Worm (Caenorhabditis elegans) whole organism, young adult: ENCODE results near the gene ifet-1.

Experiments used
- B0019.2 ChIP-seq: fragments of 200-800 bp; sonication (Bioruptor generic); conservative IDR thresholded peaks from 2 replicates; pipeline ENCODE4 v1.3.6; 2022; ENCODE audit warnings: missing genetic modification reagents, missing genetic modification characterization, missing compliant biosample characterization
- B0261.1 ChIP-seq: sonication (generic microtip); optimal IDR thresholded peaks from 2 replicates; lab custom pipeline; 2016; ENCODE audit warnings: mild to moderate bottlenecking, missing genetic modification characterization, moderate library complexity, missing compliant biosample characterization
- C06A6.2 ChIP-seq: fragments of 200-800 bp; sonication (Bioruptor generic); conservative IDR thresholded peaks from 2 replicates; pipeline ENCODE4 v1.3.6; 2022; ENCODE audit warnings: missing genetic modification characterization, missing compliant biosample characterization
- D2030.7 ChIP-seq: fragments of 200-800 bp; sonication (Bioruptor generic); IDR thresholded peaks from 2 replicates; pipeline ENCODE4 v1.3.6; 2022; ENCODE audit warnings: missing genetic modification reagents, missing genetic modification characterization, missing compliant biosample characterization
- F10E7.11 ChIP-seq: sonication (generic microtip); optimal IDR thresholded peaks from 2 replicates; lab custom pipeline; 2017; ENCODE audit warnings: mild to moderate bottlenecking, missing genetic modification characterization, moderate library complexity, missing compliant biosample characterization
- F49E8.2 ChIP-seq: sonication (generic microtip); optimal IDR thresholded peaks from 3 replicates; lab custom pipeline; 2017; ENCODE audit warnings: missing genetic modification characterization, mild to moderate bottlenecking, missing compliant biosample characterization, antibody characterized with exemption, moderate library complexity; ENCODE audit not compliant: insufficient read depth
- F57A8.1 ChIP-seq: fragments of 200-800 bp; sonication (Bioruptor generic); optimal IDR thresholded peaks from 2 replicates; lab custom pipeline; 2018; ENCODE audit warnings: mild to moderate bottlenecking, missing genetic modification characterization, moderate library complexity, missing compliant biosample characterization
- K11D2.4 ChIP-seq: fragments of 200-800 bp; sonication (Bioruptor generic); IDR thresholded peaks from 2 replicates; pipeline ENCODE4 v1.3.6; 2022; ENCODE audit warnings: missing genetic modification reagents, missing genetic modification characterization, missing compliant biosample characterization
- Y56A3A.18 ChIP-seq: fragments of 200-800 bp; sonication (Bioruptor generic); IDR thresholded peaks from 2 replicates; pipeline ENCODE4 v1.3.6; 2022; ENCODE audit warnings: missing genetic modification reagents, missing genetic modification characterization, missing compliant biosample characterization
- Y95B8A.8 ChIP-seq: fragments of 200-800 bp; sonication (Bioruptor generic); IDR thresholded peaks from 2 replicates; pipeline ENCODE4 v1.3.6; 2022; ENCODE audit warnings: missing genetic modification reagents, missing genetic modification characterization, missing compliant biosample characterization
- aptf-2 ChIP-seq: fragments of 200-800 bp; sonication (Bioruptor generic); conservative IDR thresholded peaks from 2 replicates; pipeline ENCODE4 v1.3.6; 2022; ENCODE audit warnings: missing genetic modification reagents, missing genetic modification characterization, missing compliant biosample characterization
- atf-7 ChIP-seq: sonication (generic microtip); optimal IDR thresholded peaks from 2 replicates; lab custom pipeline; 2017; ENCODE audit warnings: mild to moderate bottlenecking, missing genetic modification characterization, missing compliant biosample characterization
- attf-6 ChIP-seq: fragments of 200-800 bp; sonication (Bioruptor generic); IDR thresholded peaks from 2 replicates; pipeline ENCODE4 v1.3.6; 2022; ENCODE audit warnings: missing genetic modification reagents, missing genetic modification characterization, missing compliant biosample characterization
- ceh-100 ChIP-seq: fragments of 200-800 bp; sonication (Bioruptor generic); IDR thresholded peaks from 2 replicates; pipeline ENCODE4 v1.3.6; 2022; ENCODE audit warnings: missing genetic modification reagents, missing genetic modification characterization, missing compliant biosample characterization
- ceh-27 ChIP-seq: fragments of 200-800 bp; sonication (Bioruptor generic); optimal IDR thresholded peaks from 2 replicates; lab custom pipeline; 2018; ENCODE audit warnings: mild to moderate bottlenecking, missing genetic modification characterization, moderate library complexity, missing compliant biosample characterization
- ceh-58 ChIP-seq: fragments of 200-800 bp; sonication (Bioruptor generic); IDR thresholded peaks from 2 replicates; pipeline ENCODE4 v1.3.6; 2022; ENCODE audit warnings: missing genetic modification characterization, missing compliant biosample characterization
- ceh-79 ChIP-seq: sonication (generic microtip); optimal IDR thresholded peaks from 2 replicates; lab custom pipeline; 2017; ENCODE audit warnings: mild to moderate bottlenecking, missing genetic modification characterization, missing compliant biosample characterization
- chd-7 ChIP-seq: sonication (generic microtip); optimal IDR thresholded peaks from 2 replicates; lab custom pipeline; 2016; ENCODE audit warnings: mild to moderate bottlenecking, missing genetic modification characterization, moderate library complexity, missing compliant biosample characterization
- dox-1 ChIP-seq: fragments of 200-800 bp; sonication (Bioruptor generic); IDR thresholded peaks from 2 replicates; pipeline ENCODE4 v1.3.6; 2022; ENCODE audit warnings: missing genetic modification reagents, missing genetic modification characterization, missing compliant biosample characterization
- efl-1 ChIP-seq: fragments of 150-350 bp; optimal IDR thresholded peaks from 2 replicates; lab custom pipeline; 2014; ENCODE audit warnings: missing biosample characterization, missing genetic modification reagents, missing genetic modification characterization
- egl-44 ChIP-seq: fragments of 200-800 bp; sonication (Bioruptor generic); IDR thresholded peaks from 2 replicates; pipeline ENCODE4 v1.3.6; 2022; ENCODE audit warnings: missing genetic modification reagents, missing genetic modification characterization, missing compliant biosample characterization
- ets-4 ChIP-seq: fragments of 200-800 bp; sonication (Bioruptor generic); optimal IDR thresholded peaks from 2 replicates; lab custom pipeline; 2018; ENCODE audit warnings: mild to moderate bottlenecking, missing genetic modification characterization, missing compliant biosample characterization
- hmg-20 ChIP-seq: fragments of 200-800 bp; sonication (Bioruptor generic); IDR thresholded peaks from 2 replicates; pipeline ENCODE4 v1.3.6; 2022; ENCODE audit warnings: missing genetic modification reagents, missing genetic modification characterization, missing compliant biosample characterization
- hrde-1 ChIP-seq: sonication (generic microtip); optimal IDR thresholded peaks from 2 replicates; lab custom pipeline; 2016; ENCODE audit warnings: missing genetic modification characterization, mild to moderate bottlenecking, missing compliant biosample characterization, moderate library complexity, missing genotype, missing genetic modification reagents, borderline replicate concordance
- lag-1 ChIP-seq: fragments of 200-800 bp; sonication (Bioruptor generic); IDR thresholded peaks from 2 replicates; pipeline ENCODE4 v1.3.6; 2022; ENCODE audit warnings: missing genetic modification reagents, missing genetic modification characterization, missing compliant biosample characterization
- lin-40 ChIP-seq: sonication (generic microtip); optimal IDR thresholded peaks from 2 replicates; lab custom pipeline; 2016; ENCODE audit warnings: missing genetic modification characterization, mild to moderate bottlenecking, missing compliant biosample characterization, missing genotype, missing genetic modification reagents
- lsy-27 ChIP-seq: sonication (generic microtip); optimal IDR thresholded peaks from 2 replicates; lab custom pipeline; 2017; ENCODE audit warnings: missing genetic modification characterization, mild to moderate bottlenecking, missing compliant biosample characterization, antibody characterized with exemption, missing genotype, borderline replicate concordance; ENCODE audit not compliant: insufficient read depth
- madf-3 ChIP-seq: fragments of 200-800 bp; sonication (Bioruptor generic); IDR thresholded peaks from 2 replicates; pipeline ENCODE4 v1.3.6; 2022; ENCODE audit warnings: missing genetic modification reagents, missing genetic modification characterization, missing compliant biosample characterization
- madf-8 ChIP-seq: fragments of 200-800 bp; sonication (Bioruptor generic); conservative IDR thresholded peaks from 2 replicates; pipeline ENCODE4 v1.3.6; 2022; ENCODE audit warnings: missing genetic modification reagents, missing genetic modification characterization, missing compliant biosample characterization
- nfya-1 ChIP-seq: sonication (generic microtip); optimal IDR thresholded peaks from 2 replicates; lab custom pipeline; 2017; ENCODE audit warnings: antibody characterized with exemption, missing compliant biosample characterization, missing genetic modification characterization, borderline replicate concordance; ENCODE audit not compliant: insufficient read depth
- nfya-2 ChIP-seq: fragments of 200-800 bp; sonication (Bioruptor generic); IDR thresholded peaks from 2 replicates; pipeline ENCODE4 v1.3.6; 2022; ENCODE audit warnings: missing genetic modification reagents, missing genetic modification characterization, missing compliant biosample characterization
- nhr-179 ChIP-seq: sonication (generic microtip); optimal IDR thresholded peaks from 2 replicates; lab custom pipeline; 2016; ENCODE audit warnings: mild to moderate bottlenecking, missing genetic modification characterization, missing compliant biosample characterization
- nhr-80 ChIP-seq: sonication (generic microtip); optimal IDR thresholded peaks from 2 replicates; lab custom pipeline; 2016; ENCODE audit warnings: missing genetic modification characterization, missing compliant biosample characterization
- pha-4 ChIP-seq: fragments of 150-350 bp; sonication (generic microtip); optimal IDR thresholded peaks from 2 replicates; lab custom pipeline; 2014; ENCODE audit warnings: missing biosample characterization, missing genetic modification reagents, missing genetic modification characterization
- rcor-1 ChIP-seq: fragments of 200-800 bp; sonication (Bioruptor generic); IDR thresholded peaks from 2 replicates; pipeline ENCODE4 v1.3.6; 2022; ENCODE audit warnings: missing genetic modification reagents, missing genetic modification characterization, missing compliant biosample characterization
- sea-2 ChIP-seq: fragments of 200-800 bp; sonication (Bioruptor generic); IDR thresholded peaks from 2 replicates; pipeline ENCODE4 v1.3.6; 2022; ENCODE audit warnings: missing genetic modification characterization, missing compliant biosample characterization
- snpc-4 ChIP-seq, 5 experiments: fragments of 150-350 bp in 1 of 5; sonication (generic microtip) in 4 of 5; optimal IDR thresholded peaks; 2 replicates each; lab custom pipeline; 2014 to 2018; ENCODE audit warnings: missing genetic modification characterization in 5 of 5, missing biosample characterization in 3 of 5, antibody characterized with exemption in 2 of 5, mild to moderate bottlenecking in 2 of 5, missing compliant biosample characterization in 2 of 5, missing genotype in 2 of 5, moderate library complexity in 2 of 5, missing genetic modification reagents in 1 of 5
- tbp1 ChIP-seq: fragments of 200-800 bp; sonication (Bioruptor generic); optimal IDR thresholded peaks from 2 replicates; lab custom pipeline; 2018; ENCODE audit warnings: mild to moderate bottlenecking, missing genetic modification characterization, missing compliant biosample characterization
- tbx-9 ChIP-seq: sonication (generic microtip); optimal IDR thresholded peaks from 2 replicates; lab custom pipeline; 2016; ENCODE audit warnings: borderline replicate concordance, missing genetic modification characterization, inconsistent platforms, missing compliant biosample characterization
- tlf-1 ChIP-seq: fragments of 200-800 bp; sonication (Bioruptor generic); optimal IDR thresholded peaks from 2 replicates; lab custom pipeline; 2018; ENCODE audit warnings: mild to moderate bottlenecking, missing genetic modification characterization, missing compliant biosample characterization
- unc-130 ChIP-seq: sonication (generic microtip); optimal IDR thresholded peaks from 2 replicates; lab custom pipeline; 2016; ENCODE audit warnings: missing genetic modification reagents, missing genetic modification characterization, missing compliant biosample characterization
- xnd-1 ChIP-seq: sonication (generic microtip); optimal IDR thresholded peaks from 2 replicates; lab custom pipeline; 2016; ENCODE audit warnings: missing genotype, missing genetic modification reagents, missing genetic modification characterization, missing compliant biosample characterization
- zfh-2 ChIP-seq: fragments of 200-800 bp; sonication (Bioruptor generic); conservative IDR thresholded peaks from 2 replicates; pipeline ENCODE4 v1.3.6; 2022; ENCODE audit warnings: missing genetic modification reagents, missing genetic modification characterization, missing compliant biosample characterization
- zim-3 ChIP-seq: sonication (generic microtip); optimal IDR thresholded peaks from 2 replicates; lab custom pipeline; 2017; ENCODE audit warnings: mild to moderate bottlenecking, missing genetic modification characterization, moderate library complexity, missing compliant biosample characterization
- ztf-26 ChIP-seq: sonication (generic microtip); optimal IDR thresholded peaks from 2 replicates; lab custom pipeline; 2017; ENCODE audit warnings: missing genetic modification characterization, missing compliant biosample characterization
- ztf-6 ChIP-seq: fragments of 200-800 bp; sonication (Bioruptor generic); IDR thresholded peaks from 2 replicates; pipeline ENCODE4 v1.3.6; 2022; ENCODE audit warnings: missing genetic modification reagents, missing genetic modification characterization, missing compliant biosample characterization

Gene ifet-1

ce11 chrIII:4504358-4504757, 29.4 kb upstream of the ifet-1 start (continued):
- no peak for TF ChIP-seq efl-1 (GFP tag; lab: Kevin White, UChicago)
- TF ChIP-seq tlf-1, result no peak
- no peak for TF ChIP-seq Y56A3A.18 (GFP tag; lab: Robert Waterston, UW)
- TF ChIP-seq attf-6, result no peak
- no peak for TF ChIP-seq unc-130 (GFP tag; lab: Kevin White, UChicago)
- TF ChIP-seq tbp1 (GFP tag; lab: Kevin White, UChicago), result no peak
- TF ChIP-seq snpc-4 (GFP tag; optimal IDR thresholded peaks at IDR 0.05; lab: Kevin White, UChicago), result no peak
- no peak for TF ChIP-seq snpc-4 (tag; optimal IDR thresholded peaks at IDR 0.05; lab: Kevin White, UChicago)
- no peak for TF ChIP-seq ceh-79 (tag; lab: Kevin White, UChicago)
- no peak for TF ChIP-seq lag-1
- TF ChIP-seq B0019.2 (GFP tag; lab: Robert Waterston, UW), result no peak
- TF ChIP-seq zim-3 (tag; lab: Kevin White, UChicago), result no peak
- TF ChIP-seq rcor-1, result no peak
- no peak for TF ChIP-seq F57A8.1 (GFP tag; lab: Kevin White, UChicago)
- TF ChIP-seq ceh-100 (GFP tag; lab: Robert Waterston, UW), result no peak
- no peak for TF ChIP-seq madf-3 (GFP tag; lab: Robert Waterston, UW)
- TF ChIP-seq chd-7 (tag; lab: Kevin White, UChicago), result peak; percentile 36
- no peak for TF ChIP-seq ceh-27 (GFP tag; lab: Kevin White, UChicago)
- no peak for TF ChIP-seq ceh-58 (GFP tag; lab: Robert Waterston, UW)
- no peak for TF ChIP-seq nfya-2 (GFP tag; lab: Robert Waterston, UW)
- no peak for TF ChIP-seq hmg-20 (GFP tag; lab: Robert Waterston, UW)
- no peak for TF ChIP-seq aptf-2 (GFP tag; lab: Robert Waterston, UW)
- no peak for TF ChIP-seq D2030.7 (GFP tag; lab: Robert Waterston, UW)
- no peak for TF ChIP-seq xnd-1 (tag; lab: Kevin White, UChicago)
- no peak for TF ChIP-seq egl-44 (GFP tag; lab: Robert Waterston, UW)
- TF ChIP-seq F10E7.11 (tag; lab: Kevin White, UChicago), result no peak
- no peak for TF ChIP-seq K11D2.4 (GFP tag; lab: Robert Waterston, UW)
- no peak for TF ChIP-seq C06A6.2 (GFP tag; lab: Robert Waterston, UW)
- TF ChIP-seq madf-8 (GFP tag; lab: Robert Waterston, UW), result no peak
- peak; percentile 1 for TF ChIP-seq lin-40 (tag; lab: Kevin White, UChicago)
- no peak for TF ChIP-seq pha-4
- TF ChIP-seq F49E8.2 (tag; lab: Kevin White, UChicago), result no peak
- peak; percentile 62 for TF ChIP-seq zfh-2 (GFP tag; lab: Robert Waterston, UW)
- TF ChIP-seq hrde-1 (tag; lab: Kevin White, UChicago), result no peak
- no peak for TF ChIP-seq sea-2
- no peak for TF ChIP-seq ets-4 (GFP tag; lab: Kevin White, UChicago)
- peak; percentile 27 for TF ChIP-seq atf-7 (tag; lab: Kevin White, UChicago)
- TF ChIP-seq ztf-26 (tag; lab: Kevin White, UChicago), result no peak
- TF ChIP-seq B0261.1 (tag; lab: Kevin White, UChicago), result no peak
- TF ChIP-seq Y95B8A.8 (GFP tag; lab: Robert Waterston, UW), result no peak
- peak; percentile 73 for TF ChIP-seq nhr-80 (tag; lab: Kevin White, UChicago)
- TF ChIP-seq dox-1, result peak; percentile 51; the same call in 1 of the 2 replicates
- TF ChIP-seq ztf-6 (GFP tag; lab: Robert Waterston, UW), result no peak
- no peak for TF ChIP-seq nhr-179 (tag; lab: Kevin White, UChicago)
- TF ChIP-seq tbx-9 (tag; lab: Kevin White, UChicago), result no peak
- TF ChIP-seq nfya-1 (tag; lab: Kevin White, UChicago), result no peak
- no peak for TF ChIP-seq lsy-27 (tag; lab: Kevin White, UChicago)
